Worm (Caenorhabditis elegans) whole organism, mixed stage, embryonic: ENCODE results near the gene F44D12.6.
A peak's percentile ranks its signal among the peaks of the same experiment; 100 is the strongest.

Source experiments
- bed-3 ChIP-seq: fragments of 200-800 bp; sonication (Bioruptor generic); optimal IDR thresholded peaks from 3 replicates; lab custom pipeline; 2018; ENCODE audit warnings: mild to moderate bottlenecking, missing genetic modification characterization, moderate library complexity, missing compliant biosample characterization
- blmp-1 ChIP-seq: fragments of 150-350 bp; optimal IDR thresholded peaks from 2 replicates; lab custom pipeline; 2014; ENCODE audit warnings: missing biosample characterization, missing genetic modification characterization
- ceh-39 ChIP-seq: fragments of 150-350 bp; optimal IDR thresholded peaks from 2 replicates; lab custom pipeline; 2014; ENCODE audit warnings: missing biosample characterization, missing genetic modification characterization
- ceh-43 ChIP-seq: fragments of 200-800 bp; sonication (Bioruptor generic); optimal IDR thresholded peaks from 2 replicates; lab custom pipeline; 2018; ENCODE audit warnings: mild to moderate bottlenecking, missing genetic modification characterization, moderate library complexity, missing compliant biosample characterization
- ces-1 ChIP-seq: fragments of 150-350 bp; optimal IDR thresholded peaks from 2 replicates; lab custom pipeline; 2014; ENCODE audit warnings: missing biosample characterization, missing genetic modification reagents, missing genetic modification characterization
- cnd-1 ChIP-seq: fragments of 200-800 bp; sonication (Bioruptor generic); optimal IDR thresholded peaks from 2 replicates; lab custom pipeline; 2018; ENCODE audit warnings: mild to moderate bottlenecking, missing genetic modification characterization, missing compliant biosample characterization
- drap-1 ChIP-seq: fragments of 200-800 bp; sonication (Bioruptor generic); optimal IDR thresholded peaks from 3 replicates; lab custom pipeline; 2018; ENCODE audit warnings: mild to moderate bottlenecking, missing genetic modification characterization, missing compliant biosample characterization
- elt-1 ChIP-seq: sonication (generic microtip); optimal IDR thresholded peaks from 2 replicates; lab custom pipeline; 2017; ENCODE audit warnings: missing genetic modification characterization, mild to moderate bottlenecking, missing compliant biosample characterization, antibody characterized with exemption, moderate library complexity, borderline replicate concordance; ENCODE audit not compliant: insufficient read depth
- elt-3 ChIP-seq: fragments of 150-350 bp; optimal IDR thresholded peaks from 2 replicates; lab custom pipeline; 2014; ENCODE audit warnings: missing biosample characterization, missing genetic modification characterization
- ham-2 ChIP-seq: fragments of 200-800 bp; sonication (Bioruptor generic); optimal IDR thresholded peaks from 2 replicates; lab custom pipeline; 2018; ENCODE audit warnings: mild to moderate bottlenecking, missing genetic modification characterization, missing compliant biosample characterization
- hlh-1 ChIP-seq: fragments of 150-350 bp; optimal IDR thresholded peaks from 2 replicates; lab custom pipeline; 2014; ENCODE audit warnings: missing biosample characterization, missing genetic modification reagents, missing genetic modification characterization
- lin-32 ChIP-seq: fragments of 200-800 bp; sonication (Bioruptor generic); optimal IDR thresholded peaks from 2 replicates; lab custom pipeline; 2018; ENCODE audit warnings: mild to moderate bottlenecking, missing genetic modification characterization, missing compliant biosample characterization
- lsy-2 ChIP-seq: fragments of 150-350 bp; optimal IDR thresholded peaks from 2 replicates; lab custom pipeline; 2014; ENCODE audit warnings: missing biosample characterization, missing genetic modification characterization
- mab-5 ChIP-seq: fragments of 150-350 bp; optimal IDR thresholded peaks from 2 replicates; lab custom pipeline; 2014; ENCODE audit warnings: missing biosample characterization, missing genetic modification characterization
- mls-2 ChIP-seq: sonication (generic microtip); optimal IDR thresholded peaks from 2 replicates; lab custom pipeline; 2016; ENCODE audit warnings: mild to moderate bottlenecking, missing genetic modification characterization, moderate library complexity, missing compliant biosample characterization
- nhr-12 ChIP-seq: fragments of 150-350 bp; optimal IDR thresholded peaks from 2 replicates; lab custom pipeline; 2014; ENCODE audit warnings: missing biosample characterization, missing genetic modification characterization
- nhr-2 ChIP-seq: fragments of 150-350 bp; optimal IDR thresholded peaks from 2 replicates; lab custom pipeline; 2014; ENCODE audit warnings: missing biosample characterization, missing genetic modification characterization
- nhr-237 ChIP-seq: fragments of 150-350 bp; optimal IDR thresholded peaks from 2 replicates; lab custom pipeline; 2014; ENCODE audit warnings: missing biosample characterization, missing genetic modification characterization
- nhr-28 ChIP-seq: fragments of 150-350 bp; optimal IDR thresholded peaks from 2 replicates; lab custom pipeline; 2014; ENCODE audit warnings: missing biosample characterization, missing genetic modification characterization
- nhr-76 ChIP-seq: sonication (generic microtip); optimal IDR thresholded peaks from 2 replicates; lab custom pipeline; 2017; ENCODE audit warnings: missing biosample characterization, missing genetic modification characterization
- pha-4 ChIP-seq: fragments of 150-350 bp; optimal IDR thresholded peaks from 2 replicates; lab custom pipeline; 2018; ENCODE audit warnings: missing biosample characterization, missing genetic modification reagents, missing genetic modification characterization
- sem-2 ChIP-seq: fragments of 200-800 bp; sonication (Bioruptor generic); optimal IDR thresholded peaks from 2 replicates; lab custom pipeline; 2018; ENCODE audit warnings: mild to moderate bottlenecking, missing genetic modification characterization, missing compliant biosample characterization
- snpc-4 ChIP-seq: fragments of 150-350 bp; optimal IDR thresholded peaks from 2 replicates; lab custom pipeline; 2014; ENCODE audit warnings: missing biosample characterization, missing genetic modification characterization
- sptf-1 ChIP-seq: sonication (generic microtip); optimal IDR thresholded peaks from 2 replicates; lab custom pipeline; 2017; ENCODE audit warnings: mild to moderate bottlenecking, missing genetic modification characterization, moderate library complexity, missing compliant biosample characterization
- tbx-8 ChIP-seq: fragments of 200-800 bp; sonication (Bioruptor generic); optimal IDR thresholded peaks from 2 replicates; lab custom pipeline; 2018; ENCODE audit warnings: mild to moderate bottlenecking, missing genetic modification characterization, moderate library complexity, missing compliant biosample characterization
- unc-120 ChIP-seq: sonication (generic microtip); optimal IDR thresholded peaks from 2 replicates; lab custom pipeline; 2017; ENCODE audit warnings: missing genetic modification characterization, missing compliant biosample characterization; ENCODE audit not compliant: poor library complexity, severe bottlenecking
- unc-39 ChIP-seq: fragments of 150-350 bp; optimal IDR thresholded peaks from 2 replicates; lab custom pipeline; 2014; ENCODE audit warnings: missing biosample characterization, missing genetic modification characterization
- unc-62 ChIP-seq: fragments of 150-350 bp; optimal IDR thresholded peaks from 2 replicates; lab custom pipeline; 2014; ENCODE audit warnings: missing biosample characterization, missing genetic modification reagents, missing genetic modification characterization
- zip-8 ChIP-seq: fragments of 150-350 bp; optimal IDR thresholded peaks from 2 replicates; lab custom pipeline; 2014; ENCODE audit warnings: missing biosample characterization, missing genetic modification characterization
- ztf-11 ChIP-seq: fragments of 150-350 bp; optimal IDR thresholded peaks from 2 replicates; lab custom pipeline; 2014; ENCODE audit warnings: missing biosample characterization, missing genetic modification characterization

Gene F44D12.6

DNA sequence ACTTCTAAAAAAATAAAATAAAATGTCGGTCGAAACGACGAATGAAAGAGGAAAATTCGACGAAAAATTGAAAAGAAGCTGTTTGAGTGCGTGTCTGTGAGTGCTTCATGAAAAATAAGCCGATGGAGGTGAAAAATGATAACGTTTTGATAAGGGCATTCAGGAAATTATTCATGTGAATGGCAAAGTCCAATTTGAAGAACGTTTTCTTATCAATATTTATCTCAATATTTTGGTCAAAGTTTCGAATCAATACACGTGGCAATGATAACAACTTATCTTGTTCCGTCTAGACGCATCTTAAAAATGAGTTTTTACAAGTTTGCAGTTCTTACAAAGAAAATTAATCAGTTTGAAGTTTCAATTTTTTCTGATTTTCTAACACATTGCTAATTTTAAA, 26.0 kb downstream of the F44D12.6 start:
- TF ChIP-seq sptf-1 (tag; lab: Kevin White, UChicago): no peak
- TF ChIP-seq tbx-8: no peak
- no peak for TF ChIP-seq elt-1 (tag; lab: Kevin White, UChicago)
- no peak for TF ChIP-seq nhr-28 (tag; lab: Kevin White, UChicago)
- TF ChIP-seq cnd-1 (tag; lab: Kevin White, UChicago): no peak
- no peak for TF ChIP-seq nhr-2 (tag; lab: Kevin White, UChicago)
- no peak for TF ChIP-seq nhr-12 (tag; lab: Kevin White, UChicago)
- no peak for TF ChIP-seq sem-2 (GFP tag; lab: Kevin White, UChicago)
- TF ChIP-seq unc-62 (GFP tag; lab: Kevin White, UChicago): no peak
- TF ChIP-seq ham-2 (GFP tag; lab: Kevin White, UChicago): no peak
- TF ChIP-seq ceh-43 (GFP tag; lab: Kevin White, UChicago): no peak
- TF ChIP-seq bed-3 (GFP tag; lab: Kevin White, UChicago): no peak
- TF ChIP-seq nhr-76 (tag; lab: Kevin White, UChicago): no peak
- no peak for TF ChIP-seq pha-4
- no peak for TF ChIP-seq lsy-2 (tag; lab: Kevin White, UChicago)
- no peak for TF ChIP-seq mab-5 (tag; lab: Kevin White, UChicago)
- no peak for TF ChIP-seq drap-1
- TF ChIP-seq mls-2 (tag; lab: Kevin White, UChicago): no peak
- no peak for TF ChIP-seq zip-8 (tag; lab: Kevin White, UChicago)

DNA sequence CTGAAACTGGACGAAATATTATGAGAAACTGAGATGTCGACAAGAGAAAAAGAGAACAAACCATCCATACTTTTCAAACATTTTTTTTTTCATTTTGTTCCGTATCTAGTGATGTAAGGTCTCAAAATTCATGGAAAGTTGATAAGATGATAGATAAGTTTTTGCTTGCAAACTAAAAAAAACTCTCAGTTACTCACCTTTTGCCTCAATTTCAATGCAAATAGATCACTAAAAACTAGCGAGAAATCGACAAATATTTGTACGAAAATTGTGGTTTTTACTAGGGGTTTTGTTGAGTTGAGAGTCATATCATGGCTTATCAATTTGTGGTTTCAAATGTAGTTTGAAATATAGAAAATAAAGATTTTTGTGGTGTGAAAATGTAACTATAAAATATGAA, 27.6 kb downstream of the F44D12.6 start:
- TF ChIP-seq nhr-237 (tag; lab: Kevin White, UChicago) (no peak), lin-32 (no peak), ztf-11 (tag; lab: Kevin White, UChicago) (no peak), unc-39 (tag; lab: Kevin White, UChicago) (no peak), blmp-1 (tag; lab: Kevin White, UChicago) (no peak), unc-62 (GFP tag; lab: Kevin White, UChicago) (no peak), cnd-1 (tag; lab: Kevin White, UChicago) (no peak), nhr-28 (tag; lab: Kevin White, UChicago) (no peak), nhr-12 (tag; lab: Kevin White, UChicago) (no peak), unc-120 (no peak), pha-4 (no peak), ceh-43 (GFP tag; lab: Kevin White, UChicago) (no peak), drap-1 (no peak), bed-3 (GFP tag; lab: Kevin White, UChicago) (no peak)

DNA sequence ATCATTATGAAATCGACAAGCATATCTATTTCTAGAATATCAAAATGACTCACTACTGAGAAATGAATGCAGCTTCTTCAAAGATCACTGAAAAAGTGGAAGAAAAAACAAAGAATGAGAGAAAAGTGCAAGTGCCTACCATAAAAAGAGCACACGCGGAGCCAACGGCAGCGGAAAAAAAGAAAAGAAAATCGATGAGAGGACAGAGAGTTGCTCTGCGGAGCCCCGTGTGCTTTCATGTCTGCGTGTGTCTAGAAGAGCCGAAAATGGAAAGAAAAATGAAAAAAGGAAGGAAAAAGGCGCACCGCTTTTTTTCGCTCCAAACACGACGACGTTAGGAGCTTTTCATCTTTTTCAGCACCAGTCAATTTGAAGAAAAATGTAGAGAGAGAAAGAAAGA, 29.6 kb downstream of the F44D12.6 start, which contains the start of gene ipla-7:
Gene ipla-7 (minus strand): TSS at position 122 of the 400 bp plus-strand sequence.
- TF ChIP-seq ceh-39 (tag; lab: Kevin White, UChicago): no peak
- no peak for TF ChIP-seq snpc-4
- TF ChIP-seq unc-120: no peak
- no peak for TF ChIP-seq mls-2 (tag; lab: Kevin White, UChicago)
- TF ChIP-seq bed-3 (GFP tag; lab: Kevin White, UChicago): no peak
- TF ChIP-seq ces-1 (GFP tag; lab: Kevin White, UChicago): peak; percentile 22
- no peak for TF ChIP-seq unc-39 (tag; lab: Kevin White, UChicago)

DNA sequence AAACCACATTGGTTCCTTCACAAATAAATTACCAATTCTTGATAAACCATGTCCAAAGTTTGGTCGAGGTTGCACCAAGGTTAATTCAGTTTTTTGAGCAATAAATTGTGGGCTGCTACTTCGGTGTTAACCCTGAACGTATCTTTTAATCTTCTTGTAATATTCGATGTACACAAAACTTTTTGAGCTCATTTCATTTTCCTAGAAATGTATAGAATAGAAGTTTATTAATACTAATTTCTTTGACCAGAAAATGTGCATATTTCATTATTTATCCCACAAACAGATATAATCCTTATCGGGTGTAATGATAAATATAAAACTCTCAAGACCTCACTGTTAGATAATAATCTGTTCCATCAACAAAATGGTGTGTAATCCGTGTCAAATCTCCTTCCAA, 30.8 kb downstream of the F44D12.6 start:
- no peak for TF ChIP-seq drap-1
- TF ChIP-seq nhr-76 (tag; lab: Kevin White, UChicago): no peak
- TF ChIP-seq lsy-2 (tag; lab: Kevin White, UChicago): no peak
- no peak for TF ChIP-seq cnd-1 (tag; lab: Kevin White, UChicago)
- TF ChIP-seq ces-1 (GFP tag; lab: Kevin White, UChicago): no peak
- TF ChIP-seq nhr-28 (tag; lab: Kevin White, UChicago): no peak
- no peak for TF ChIP-seq ceh-39 (tag; lab: Kevin White, UChicago)
- TF ChIP-seq hlh-1 (tag; lab: Kevin White, UChicago): no peak
- no peak for TF ChIP-seq unc-120

DNA sequence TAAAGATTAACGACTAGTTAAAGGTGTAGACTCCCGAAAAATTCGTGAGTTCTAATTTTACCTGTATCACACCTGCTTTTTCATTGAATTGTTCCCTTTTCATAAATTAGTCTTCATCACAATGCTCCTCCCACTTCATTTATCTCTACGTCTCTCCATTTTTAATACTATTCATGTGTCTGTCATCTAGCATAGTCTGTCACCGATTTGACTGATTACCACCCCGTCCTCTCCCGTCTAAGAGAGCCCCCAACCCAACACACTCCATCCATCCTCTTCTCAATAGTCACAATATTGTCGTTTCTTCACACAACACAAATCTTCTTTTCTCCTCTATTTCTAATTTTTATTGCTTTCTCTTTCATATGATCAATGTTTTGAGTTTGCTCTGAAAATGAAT, 32.0 kb downstream of the F44D12.6 start:
- TF ChIP-seq sem-2 (GFP tag; lab: Kevin White, UChicago) (no peak), unc-62 (GFP tag; lab: Kevin White, UChicago) (peak; percentile 98)

DNA sequence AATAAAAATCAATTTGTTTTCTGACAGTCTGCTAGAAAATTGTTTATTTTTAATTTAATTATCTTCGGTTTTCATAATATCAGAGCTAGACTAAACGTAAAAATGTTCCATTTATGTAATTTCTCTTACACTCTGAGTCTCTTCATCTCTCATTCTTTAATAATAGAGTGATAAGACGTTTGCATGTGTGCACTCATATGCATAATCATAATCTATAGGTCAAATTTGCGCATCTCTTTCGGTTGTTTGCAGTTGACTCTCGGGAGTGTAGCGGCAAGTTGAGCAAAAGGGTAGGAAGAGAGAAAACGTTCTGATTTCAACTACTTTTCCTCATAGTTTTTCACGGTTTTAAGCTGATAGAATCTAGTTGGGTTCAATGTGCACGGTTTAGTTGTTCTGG, 33.3 kb downstream of the F44D12.6 start:
- no peak for TF ChIP-seq nhr-12 (tag; lab: Kevin White, UChicago)
- no peak for TF ChIP-seq ces-1 (GFP tag; lab: Kevin White, UChicago)
- TF ChIP-seq blmp-1 (tag; lab: Kevin White, UChicago): no peak
- no peak for TF ChIP-seq cnd-1 (tag; lab: Kevin White, UChicago)
- TF ChIP-seq sptf-1 (tag; lab: Kevin White, UChicago): no peak
- no peak for TF ChIP-seq unc-120
- TF ChIP-seq nhr-2 (tag; lab: Kevin White, UChicago): no peak
- no peak for TF ChIP-seq elt-3
